Worm (Caenorhabditis elegans): ENCODE measurements around the gene gmeb-1.

The gmeb-1 gene

DNA sequence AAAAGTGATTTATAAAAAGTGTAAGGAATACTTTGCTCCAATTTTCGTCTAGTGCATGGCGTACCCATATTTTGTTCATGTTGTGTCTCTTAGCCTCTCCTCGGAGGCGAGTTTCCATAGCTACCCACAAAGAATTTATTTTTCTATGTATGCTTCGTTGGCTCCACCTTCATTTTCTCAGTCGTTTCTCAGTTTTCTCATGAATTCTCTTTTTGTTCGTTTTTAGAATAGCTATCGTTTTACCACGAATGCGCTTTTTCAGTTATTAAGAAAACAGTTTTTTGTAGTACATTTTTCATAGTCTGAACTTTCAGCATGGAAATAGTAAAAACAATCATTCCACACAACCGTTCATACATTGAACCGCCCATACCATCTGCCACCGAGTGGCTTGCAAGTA lies 13.0 kb upstream of the gmeb-1 start, which contains the start of gene osta-1:
Gene osta-1 (plus strand): TSS at position 309 of the 400 bp plus-strand sequence.
- TF ChIP-seq aptf-2 (GFP tag; conservative IDR thresholded peaks at IDR 0.05) (no peak), akir-1 (GFP tag; optimal IDR thresholded peaks at IDR 0.05) (no peak), ztf-28 (GFP tag; IDR thresholded peaks at IDR 0.05) (no peak), nfya-1 (tag; optimal IDR thresholded peaks at IDR 0.05; ENCODE audit: borderline replicate concordance, insufficient read depth) (no peak), rpc-1 (optimal IDR thresholded peaks at IDR 0.05) (no peak), rpc-1 (tag; optimal IDR thresholded peaks at IDR 0.05) (no peak), hsf-1 (GFP tag; IDR thresholded peaks at IDR 0.05) (no peak), snpc-1.1 (tag; optimal IDR thresholded peaks at IDR 0.05; ENCODE audit: insufficient read depth) (no peak), nhr-90 (tag; optimal IDR thresholded peaks at IDR 0.05) (no peak), tbx-9 (tag; optimal IDR thresholded peaks at IDR 0.05; ENCODE audit: borderline replicate concordance) (no peak), sptf-2 (GFP tag; optimal IDR thresholded peaks at IDR 0.05) (no peak)

- no peak for TF ChIP-seq attf-6 (GFP tag; IDR thresholded peaks at IDR 0.05)
- no peak for TF ChIP-seq madf-3 (GFP tag; IDR thresholded peaks at IDR 0.05)
- no peak for TF ChIP-seq lir-1 (GFP tag; conservative IDR thresholded peaks at IDR 0.05)
- no peak for TF ChIP-seq Y56A3A.18 (GFP tag; IDR thresholded peaks at IDR 0.05)
- TF ChIP-seq lin-54 (GFP tag; optimal IDR thresholded peaks at IDR 0.05): no peak
- no peak for TF ChIP-seq rcor-1 (GFP tag; IDR thresholded peaks at IDR 0.05)
- TF ChIP-seq unc-62 (GFP tag; optimal IDR thresholded peaks at IDR 0.05): no peak
- TF ChIP-seq xnd-1 (tag; optimal IDR thresholded peaks at IDR 0.05): no peak
- TF ChIP-seq cebp-1 (GFP tag; IDR thresholded peaks at IDR 0.05): no peak
- no peak for TF ChIP-seq cebp-1 (tag; optimal IDR thresholded peaks at IDR 0.05)
- TF ChIP-seq Y53G8AR.9 (GFP tag; conservative IDR thresholded peaks at IDR 0.05): no peak
- TF ChIP-seq ztf-3 (GFP tag; optimal IDR thresholded peaks at IDR 0.05): no peak
- no peak for TF ChIP-seq nhr-179 (tag; optimal IDR thresholded peaks at IDR 0.05)
- TF ChIP-seq nfya-2 (GFP tag; IDR thresholded peaks at IDR 0.05): no peak
- no peak for TF ChIP-seq ceh-40 (GFP tag; IDR thresholded peaks at IDR 0.05)
- TF ChIP-seq nfya-1 (tag; optimal IDR thresholded peaks at IDR 0.05; ENCODE audit: borderline replicate concordance, insufficient read depth): no peak
These were observed 11.1 kb upstream of the gmeb-1 start for ce11 chrII:8212-8611.

ce11 chrII:11783-12182 lies 7.6 kb upstream of the gmeb-1 start, which contains the start of gene best-4:
Gene best-4, minus strand, starts transcription at chrII:11883.
- TF ChIP-seq dpl-1 (GFP tag; optimal IDR thresholded peaks at IDR 0.05) (no peak), madf-6 (GFP tag; IDR thresholded peaks at IDR 0.05) (no peak), T26A5.8 (tag; optimal IDR thresholded peaks at IDR 0.05) (no peak), Y95B8A.8 (GFP tag; IDR thresholded peaks at IDR 0.05) (no peak), ceh-91 (GFP tag; IDR thresholded peaks at IDR 0.05) (no peak), F57A8.1 (GFP tag; optimal IDR thresholded peaks at IDR 0.05) (no peak), B0035.1 (tag; optimal IDR thresholded peaks at IDR 0.05) (no peak), aptf-3 (GFP tag; IDR thresholded peaks at IDR 0.05) (no peak), F57C9.4 (tag; optimal IDR thresholded peaks at IDR 0.05) (no peak), ztf-26 (tag; optimal IDR thresholded peaks at IDR 0.05) (no peak), somi-1 (GFP tag; optimal IDR thresholded peaks at IDR 0.05) (no peak), hrde-1 (tag; optimal IDR thresholded peaks at IDR 0.05; ENCODE audit: borderline replicate concordance) (no peak), unc-62 (GFP tag; optimal IDR thresholded peaks at IDR 0.05) (no peak), nhr-80 (tag; optimal IDR thresholded peaks at IDR 0.05) (no peak), athp-1 (tag; optimal IDR thresholded peaks at IDR 0.05) (no peak), F10E7.11 (tag; optimal IDR thresholded peaks at IDR 0.05) (no peak)

All from whole organism, young adult.